Worm (Caenorhabditis elegans) whole organism, early embryonic: ENCODE results near the gene K07F5.15.

Experiments
- B0310.2 ChIP-seq: sonication (generic microtip); optimal IDR thresholded peaks from 2 replicates; lab custom pipeline; 2016; ENCODE audit warnings: mild to moderate bottlenecking, missing genetic modification characterization, missing compliant biosample characterization
- F13C5.2 ChIP-seq: sonication (generic microtip); optimal IDR thresholded peaks from 2 replicates; lab custom pipeline; 2017; ENCODE audit warnings: mild to moderate bottlenecking, missing genetic modification characterization, inconsistent platforms, missing compliant biosample characterization
- aly-1 ChIP-seq: sonication (generic microtip); optimal IDR thresholded peaks from 2 replicates; lab custom pipeline; 2016; ENCODE audit warnings: missing genetic modification characterization, missing compliant biosample characterization
- ama-1 ChIP-seq: fragments of 150-350 bp; optimal IDR thresholded peaks from 2 replicates; lab custom pipeline; 2014
- ceh-13 ChIP-seq: fragments of 200-800 bp; sonication (Bioruptor generic); optimal IDR thresholded peaks from 2 replicates; lab custom pipeline; 2018; ENCODE audit warnings: mild to moderate bottlenecking, missing genetic modification characterization, missing compliant biosample characterization
- ceh-36 ChIP-seq: sonication (generic microtip); optimal IDR thresholded peaks from 2 replicates; lab custom pipeline; 2016; ENCODE audit warnings: missing genetic modification characterization, inconsistent platforms, missing compliant biosample characterization
- ets-7 ChIP-seq: sonication (generic microtip); optimal IDR thresholded peaks from 2 replicates; lab custom pipeline; 2016; ENCODE audit warnings: missing genotype, missing genetic modification characterization, missing compliant biosample characterization
- flt-1 ChIP-seq: fragments of 200-800 bp; sonication (Bioruptor generic); IDR thresholded peaks from 2 replicates; pipeline ENCODE4 v1.3.6; 2022; ENCODE audit warnings: missing genetic modification characterization, missing compliant biosample characterization
- hmbx-1 ChIP-seq: sonication (generic microtip); optimal IDR thresholded peaks from 2 replicates; lab custom pipeline; 2016; ENCODE audit warnings: mild to moderate bottlenecking, missing genetic modification characterization, missing compliant biosample characterization
- hmg-4 ChIP-seq: fragments of 200-800 bp; sonication (Bioruptor generic); optimal IDR thresholded peaks from 2 replicates; lab custom pipeline; 2018; ENCODE audit warnings: mild to moderate bottlenecking, missing genetic modification characterization, missing compliant biosample characterization
- hnd-1 ChIP-seq: sonication (generic microtip); optimal IDR thresholded peaks from 2 replicates; lab custom pipeline; 2016; ENCODE audit warnings: missing genetic modification characterization, missing compliant biosample characterization
- pes-1 ChIP-seq: fragments of 200-800 bp; sonication (Bioruptor generic); IDR thresholded peaks from 2 replicates; pipeline ENCODE4 v1.3.6; 2022; ENCODE audit warnings: missing genetic modification reagents, missing genetic modification characterization, missing compliant biosample characterization
- scrt-1 ChIP-seq: fragments of 200-800 bp; sonication (Bioruptor generic); IDR thresholded peaks from 2 replicates; pipeline ENCODE4 v1.3.6; 2022; ENCODE audit warnings: missing genetic modification characterization, missing compliant biosample characterization
- sea-1 ChIP-seq: fragments of 200-800 bp; sonication (Bioruptor generic); conservative IDR thresholded peaks from 2 replicates; pipeline ENCODE4 v1.3.6; 2022; ENCODE audit warnings: missing genetic modification characterization, missing compliant biosample characterization
- tbx-11 ChIP-seq: fragments of 200-800 bp; sonication (Bioruptor generic); IDR thresholded peaks from 2 replicates; pipeline ENCODE4 v1.3.6; 2022; ENCODE audit warnings: missing genetic modification characterization, missing compliant biosample characterization
- tbx-37 ChIP-seq: fragments of 200-800 bp; sonication (Bioruptor generic); conservative IDR thresholded peaks from 2 replicates; pipeline ENCODE4 v1.3.6; 2022; ENCODE audit warnings: missing genetic modification reagents, missing genetic modification characterization, missing compliant biosample characterization
- tra-4 ChIP-seq: sonication (generic microtip); optimal IDR thresholded peaks from 2 replicates; lab custom pipeline; 2017; ENCODE audit warnings: missing genetic modification characterization, missing compliant biosample characterization

K07F5.15 gene

ce11 chrIV:9864778-9865177 is at the start of gene K07F5.15, which contains the start of gene K07F5.22:
TSS of gene K07F5.15 (plus strand) at chrIV:9865078.
TSS of gene K07F5.22 (plus strand) at chrIV:9865078.
- TF ChIP-seq ceh-36 (tag; lab: Kevin White, UChicago) (no peak), ets-7 (tag; lab: Kevin White, UChicago) (no peak), hmg-4 (GFP tag; lab: Kevin White, UChicago) (no peak), tbx-37 (GFP tag; lab: Robert Waterston, UW) (no peak), pes-1 (GFP tag; lab: Robert Waterston, UW) (no peak), B0310.2 (tag; lab: Kevin White, UChicago) (no peak), tbx-11 (no peak), scrt-1 (GFP tag; lab: Robert Waterston, UW) (no peak), ama-1 (lab: Kevin White, UChicago) (no peak), F13C5.2 (tag; lab: Kevin White, UChicago) (no peak), hnd-1 (tag; lab: Kevin White, UChicago) (no peak), flt-1 (GFP tag; lab: Robert Waterston, UW) (no peak), hmbx-1 (tag; lab: Kevin White, UChicago) (no peak), tra-4 (no peak), ceh-13 (GFP tag; lab: Kevin White, UChicago) (no peak), aly-1 (tag; lab: Kevin White, UChicago) (no peak), sea-1 (no peak)

ce11 chrIV:9815432-9815831 is 49.4 kb upstream of the K07F5.15 start, which contains the start of gene egl-20:
TSS of gene egl-20 (minus strand) at chrIV:9815532.
- no peak for TF ChIP-seq flt-1 (GFP tag; lab: Robert Waterston, UW)
- TF ChIP-seq ama-1 (lab: Kevin White, UChicago): no peak
- no peak for TF ChIP-seq tbx-11
- TF ChIP-seq hmbx-1 (tag; lab: Kevin White, UChicago): no peak

DNA sequence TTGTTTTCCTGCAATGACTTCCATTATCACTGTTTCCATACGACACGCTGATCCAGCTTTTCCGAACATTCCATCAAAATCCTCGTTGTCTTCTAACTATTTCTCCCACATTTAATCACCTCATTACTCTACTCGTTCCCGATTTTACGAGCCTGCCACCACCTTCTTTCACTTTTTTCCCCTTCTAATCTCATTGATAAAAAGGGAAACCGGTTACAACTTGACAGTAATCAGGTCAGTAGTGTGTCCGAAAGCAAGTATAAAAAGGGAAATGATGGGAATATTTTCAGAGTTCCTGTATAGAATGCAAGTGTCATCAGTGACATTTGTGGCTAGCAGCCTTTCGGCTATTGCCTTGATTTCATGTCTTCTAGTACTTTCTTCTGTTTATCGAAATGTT is 43.3 kb upstream of the K07F5.15 start, which contains the start of gene col-123:
TSS of gene col-123 (plus strand) at position 301 of the 400 bp plus-strand sequence.
- no peak for TF ChIP-seq ets-7 (tag; lab: Kevin White, UChicago)
- no peak for TF ChIP-seq ceh-13 (GFP tag; lab: Kevin White, UChicago)
- no peak for TF ChIP-seq F13C5.2 (tag; lab: Kevin White, UChicago)
- TF ChIP-seq tbx-11: no peak
- no peak for TF ChIP-seq hnd-1 (tag; lab: Kevin White, UChicago)
- no peak for TF ChIP-seq ama-1 (lab: Kevin White, UChicago)
- no peak for TF ChIP-seq flt-1 (GFP tag; lab: Robert Waterston, UW)
- TF ChIP-seq aly-1 (tag; lab: Kevin White, UChicago): no peak

DNA sequence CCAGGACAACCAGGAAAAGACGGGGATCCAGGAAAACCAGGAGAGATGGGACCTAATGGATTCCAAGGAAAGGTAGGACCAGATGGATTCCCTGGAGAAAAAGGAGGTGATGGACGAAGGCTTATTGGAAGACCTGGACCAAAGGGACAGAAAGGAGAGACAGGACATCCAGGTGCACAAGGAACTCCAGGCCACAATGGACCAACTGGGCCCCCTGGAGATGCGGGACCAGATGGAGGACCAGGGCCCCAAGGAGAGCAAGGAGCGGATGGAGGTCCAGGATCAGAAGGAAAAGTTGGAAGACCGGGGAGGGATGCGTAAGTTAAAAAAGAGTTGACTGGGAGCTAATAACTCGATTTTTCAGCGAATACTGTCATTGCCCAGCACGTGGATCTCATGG is 42.3 kb upstream of the K07F5.15 start:
- TF ChIP-seq hmg-4 (GFP tag; lab: Kevin White, UChicago) (no peak), ama-1 (lab: Kevin White, UChicago) (no peak), flt-1 (GFP tag; lab: Robert Waterston, UW) (no peak), aly-1 (tag; lab: Kevin White, UChicago) (no peak), ets-7 (tag; lab: Kevin White, UChicago) (no peak)

DNA sequence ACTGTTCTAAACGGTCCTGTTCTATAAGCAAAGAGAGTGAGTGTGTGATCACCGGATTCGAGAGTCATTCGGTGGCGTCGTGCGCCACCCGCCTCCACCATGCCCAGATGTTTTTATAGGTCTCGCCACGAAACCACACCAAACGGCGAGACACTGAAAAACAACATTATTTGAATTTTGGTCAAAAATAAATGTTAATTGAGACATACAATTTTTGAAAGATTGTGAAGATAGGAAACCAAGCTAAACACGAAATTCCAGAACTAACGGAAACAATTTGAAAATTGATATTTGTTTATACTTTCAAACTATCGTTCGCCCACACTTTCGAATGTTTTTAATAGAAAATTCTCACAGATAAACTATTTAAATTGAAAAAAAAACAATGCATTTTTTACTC is 40.4 kb upstream of the K07F5.15 start, which contains the start of gene catp-6:
TSS of gene catp-6 (minus strand) at position 101 of the 400 bp plus-strand sequence.
- TF ChIP-seq ama-1 (lab: Kevin White, UChicago): no peak
- no peak for TF ChIP-seq ets-7 (tag; lab: Kevin White, UChicago)
- TF ChIP-seq sea-1: no peak
- TF ChIP-seq F13C5.2 (tag; lab: Kevin White, UChicago): no peak
- no peak for TF ChIP-seq flt-1 (GFP tag; lab: Robert Waterston, UW)
- TF ChIP-seq tbx-37 (GFP tag; lab: Robert Waterston, UW): no peak
- TF ChIP-seq hnd-1 (tag; lab: Kevin White, UChicago): no peak
- no peak for TF ChIP-seq tbx-11
- no peak for TF ChIP-seq tra-4
- no peak for TF ChIP-seq ceh-13 (GFP tag; lab: Kevin White, UChicago)
- no peak for TF ChIP-seq scrt-1 (GFP tag; lab: Robert Waterston, UW)
- no peak for TF ChIP-seq aly-1 (tag; lab: Kevin White, UChicago)
- no peak for TF ChIP-seq hmbx-1 (tag; lab: Kevin White, UChicago)

DNA sequence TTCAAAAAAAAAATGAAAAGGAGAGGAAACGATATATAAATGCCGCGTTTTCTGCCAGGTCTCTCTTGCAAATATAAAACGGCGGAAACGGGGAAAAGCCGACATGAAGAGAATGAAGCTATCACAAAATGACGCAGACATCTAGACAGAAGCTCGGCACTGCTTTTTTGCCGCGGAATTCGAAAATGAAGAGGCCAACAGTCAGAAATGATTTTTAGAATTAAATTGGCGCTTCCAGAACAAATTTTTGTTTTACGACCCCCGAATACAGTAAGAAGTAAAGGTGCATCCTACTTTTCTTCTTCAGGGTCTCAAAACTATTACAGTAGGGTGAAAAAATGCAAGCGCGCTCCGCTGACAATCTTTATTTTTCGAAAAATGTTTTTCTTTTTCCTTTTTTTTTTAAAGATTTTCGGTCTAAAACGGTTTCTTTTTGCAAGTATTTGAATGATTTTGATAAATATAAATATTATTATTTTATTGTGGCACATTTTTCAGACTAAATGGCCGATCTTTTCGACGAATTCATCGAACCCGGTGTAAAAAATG is 39.6 kb upstream of the K07F5.15 start, which contains the start of gene mtr-4:
TSS of gene mtr-4 (plus strand) at position 499 of the 549 bp plus-strand sequence.
- no peak for TF ChIP-seq ets-7 (tag; lab: Kevin White, UChicago)
- TF ChIP-seq hmbx-1 (tag; lab: Kevin White, UChicago): no peak
- TF ChIP-seq tbx-37 (GFP tag; lab: Robert Waterston, UW): no peak
- TF ChIP-seq ama-1 (lab: Kevin White, UChicago): no peak
- TF ChIP-seq B0310.2 (tag; lab: Kevin White, UChicago): no peak
- no peak for TF ChIP-seq sea-1
- TF ChIP-seq tra-4: no peak
- no peak for TF ChIP-seq pes-1 (GFP tag; lab: Robert Waterston, UW)
- no peak for TF ChIP-seq hnd-1 (tag; lab: Kevin White, UChicago)
- TF ChIP-seq tbx-11: no peak
- TF ChIP-seq flt-1 (GFP tag; lab: Robert Waterston, UW): no peak
- no peak for TF ChIP-seq F13C5.2 (tag; lab: Kevin White, UChicago)

ce11 chrIV:9832586-9832985 is 32.3 kb upstream of the K07F5.15 start, which contains the start of gene kin-21:
TSS of gene kin-21 (plus strand) at chrIV:9832886.
- TF ChIP-seq F13C5.2 (tag; lab: Kevin White, UChicago): no peak
- no peak for TF ChIP-seq ceh-36 (tag; lab: Kevin White, UChicago)
- TF ChIP-seq flt-1 (GFP tag; lab: Robert Waterston, UW): no peak
- no peak for TF ChIP-seq ama-1 (lab: Kevin White, UChicago)
- no peak for TF ChIP-seq hnd-1 (tag; lab: Kevin White, UChicago)
- TF ChIP-seq B0310.2 (tag; lab: Kevin White, UChicago): no peak
- no peak for TF ChIP-seq tbx-11
- TF ChIP-seq hmbx-1 (tag; lab: Kevin White, UChicago): no peak
- no peak for TF ChIP-seq tbx-37 (GFP tag; lab: Robert Waterston, UW)
- no peak for TF ChIP-seq scrt-1 (GFP tag; lab: Robert Waterston, UW)
- TF ChIP-seq hmg-4 (GFP tag; lab: Kevin White, UChicago): no peak
- no peak for TF ChIP-seq pes-1 (GFP tag; lab: Robert Waterston, UW)
- TF ChIP-seq ceh-13 (GFP tag; lab: Kevin White, UChicago): no peak
- TF ChIP-seq aly-1 (tag; lab: Kevin White, UChicago): no peak
- TF ChIP-seq tra-4: no peak
- no peak for TF ChIP-seq sea-1
- no peak for TF ChIP-seq ets-7 (tag; lab: Kevin White, UChicago)
